Worm (Caenorhabditis elegans): ENCODE data around the gene F27D9.2.

Gene F27D9.2

DNA sequence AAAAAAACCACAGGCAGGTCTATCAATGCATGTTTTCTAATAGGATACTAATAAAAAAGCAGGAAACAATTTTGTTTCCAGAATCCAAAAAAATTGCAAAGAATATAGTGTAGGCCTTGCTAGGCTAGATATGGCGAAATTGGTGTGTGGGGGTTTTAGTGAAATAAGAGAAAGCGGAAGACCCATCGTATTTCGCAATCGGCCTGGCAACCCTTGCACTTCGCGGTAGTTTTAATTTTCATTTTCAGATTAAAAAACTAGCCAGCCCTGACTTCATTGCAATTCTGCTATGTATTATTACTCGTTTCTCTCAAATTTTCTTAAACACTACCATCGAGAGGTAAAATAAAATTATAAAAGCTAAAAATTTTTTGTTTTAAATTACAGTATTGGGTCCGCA is 2.1 kb downstream of the F27D9.2 start:
- TF ChIP-seq ceh-9 (tag; optimal IDR thresholded peaks at IDR 0.05) (no peak), rnt-1 (tag; optimal IDR thresholded peaks at IDR 0.05) (no peak), syd-9 (tag; optimal IDR thresholded peaks at IDR 0.05) (no peak), unc-42 (tag; optimal IDR thresholded peaks at IDR 0.05) (no peak), elt-2 (tag; optimal IDR thresholded peaks at IDR 0.05) (no peak), tbx-7 (tag; optimal IDR thresholded peaks at IDR 0.05) (no peak), K02D7.2 (tag; optimal IDR thresholded peaks at IDR 0.05) (no peak), eyg-1 (tag; optimal IDR thresholded peaks at IDR 0.05) (no peak), pax-1 (tag; optimal IDR thresholded peaks at IDR 0.05) (no peak), ceh-30 (tag; optimal IDR thresholded peaks at IDR 0.05) (no peak)

DNA sequence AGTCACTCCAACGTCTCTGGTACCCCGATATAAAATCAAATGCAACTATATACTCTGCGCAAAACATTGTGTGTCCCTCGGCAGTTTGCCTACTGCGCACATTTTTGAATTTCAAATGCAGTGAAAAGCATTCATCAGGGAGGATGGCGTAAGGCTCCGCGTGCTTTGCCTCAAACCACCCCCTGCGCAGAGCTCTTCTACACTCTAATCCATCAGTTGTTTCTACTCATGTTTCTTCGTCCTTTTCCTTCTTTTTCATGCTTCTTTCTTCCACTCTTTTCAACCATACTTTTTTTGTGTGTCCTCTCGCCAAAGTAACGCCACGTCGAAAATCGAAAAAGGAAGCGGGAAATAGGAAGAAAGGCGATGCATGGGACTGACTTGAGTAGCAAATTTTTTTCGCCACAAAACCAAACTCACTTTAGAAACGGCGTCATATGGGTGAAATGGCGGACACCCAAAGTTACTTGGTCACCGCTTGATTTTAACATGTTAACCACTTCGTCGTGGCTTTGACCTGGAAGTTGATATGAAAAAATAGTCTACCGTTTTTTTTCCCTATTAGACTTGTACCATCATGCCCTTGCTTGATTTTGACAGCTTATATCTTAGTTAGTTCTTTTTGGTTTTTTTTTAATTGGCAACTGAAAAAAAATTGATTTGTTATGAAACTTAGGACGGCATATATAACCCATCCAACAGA is 5.8 kb downstream of the F27D9.2 start:
- no peak for TF ChIP-seq ama-1 (optimal IDR thresholded peaks at IDR 0.05)
- peak; percentile 1 for TF ChIP-seq ceh-34 (tag; optimal IDR thresholded peaks at IDR 0.05)
- TF ChIP-seq fkh-6 (tag; optimal IDR thresholded peaks at IDR 0.05), result no peak
- TF ChIP-seq nhr-232 (tag; optimal IDR thresholded peaks at IDR 0.05), result no peak
- TF ChIP-seq nfya-1 (tag; optimal IDR thresholded peaks at IDR 0.05), result peak; percentile 10
- no peak for TF ChIP-seq pha-4 (tag; optimal IDR thresholded peaks at IDR 0.05)
- TF ChIP-seq T23F11.4 (GFP tag; optimal IDR thresholded peaks at IDR 0.05), result no peak
- TF ChIP-seq ceh-30 (tag; optimal IDR thresholded peaks at IDR 0.05), result no peak
- no peak for TF ChIP-seq syd-9 (tag; optimal IDR thresholded peaks at IDR 0.05)
- no peak for TF ChIP-seq ceh-14 (tag; optimal IDR thresholded peaks at IDR 0.05)
- TF ChIP-seq ref-2 (tag; optimal IDR thresholded peaks at IDR 0.05), result no peak
- TF ChIP-seq unc-42 (tag; optimal IDR thresholded peaks at IDR 0.05), result peak; percentile 17
- TF ChIP-seq ceh-6 (GFP tag; optimal IDR thresholded peaks at IDR 0.05), result no peak
- TF ChIP-seq hlh-13 (GFP tag; optimal IDR thresholded peaks at IDR 0.05), result no peak
- no peak for TF ChIP-seq K02D7.2 (tag; optimal IDR thresholded peaks at IDR 0.05)
- TF ChIP-seq odd-2 (tag; optimal IDR thresholded peaks at IDR 0.05), result no peak
- TF ChIP-seq unc-3 (GFP tag; conservative IDR thresholded peaks at IDR 0.05), result no peak
- peak; percentile 10 for TF ChIP-seq unc-3 (tag; optimal IDR thresholded peaks at IDR 0.05)
- no peak for TF ChIP-seq F13H6.1 (tag; optimal IDR thresholded peaks at IDR 0.05)

DNA sequence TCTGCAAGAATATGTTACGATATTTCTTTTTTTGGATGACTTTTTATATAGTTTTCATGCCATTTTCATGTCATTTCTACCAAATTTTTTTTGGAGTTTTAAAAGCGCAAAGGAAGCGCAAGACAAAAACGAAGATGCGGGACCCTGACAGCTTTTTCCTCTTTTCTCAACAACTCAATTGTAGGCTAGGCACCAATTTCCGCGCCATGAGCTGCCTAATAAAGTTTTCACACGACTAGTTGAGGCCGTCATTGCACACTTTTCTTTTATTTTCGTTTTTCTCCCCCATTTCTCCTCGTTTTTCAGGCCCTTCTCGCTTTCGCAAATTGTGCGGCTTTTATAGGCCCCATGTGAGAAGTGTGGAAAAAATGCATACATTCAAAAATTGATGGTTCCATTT is 7.0 kb downstream of the F27D9.2 start:
- TF ChIP-seq ceh-14 (tag; optimal IDR thresholded peaks at IDR 0.05), result no peak
- TF ChIP-seq unc-42 (tag; optimal IDR thresholded peaks at IDR 0.05), result peak; percentile 94

DNA sequence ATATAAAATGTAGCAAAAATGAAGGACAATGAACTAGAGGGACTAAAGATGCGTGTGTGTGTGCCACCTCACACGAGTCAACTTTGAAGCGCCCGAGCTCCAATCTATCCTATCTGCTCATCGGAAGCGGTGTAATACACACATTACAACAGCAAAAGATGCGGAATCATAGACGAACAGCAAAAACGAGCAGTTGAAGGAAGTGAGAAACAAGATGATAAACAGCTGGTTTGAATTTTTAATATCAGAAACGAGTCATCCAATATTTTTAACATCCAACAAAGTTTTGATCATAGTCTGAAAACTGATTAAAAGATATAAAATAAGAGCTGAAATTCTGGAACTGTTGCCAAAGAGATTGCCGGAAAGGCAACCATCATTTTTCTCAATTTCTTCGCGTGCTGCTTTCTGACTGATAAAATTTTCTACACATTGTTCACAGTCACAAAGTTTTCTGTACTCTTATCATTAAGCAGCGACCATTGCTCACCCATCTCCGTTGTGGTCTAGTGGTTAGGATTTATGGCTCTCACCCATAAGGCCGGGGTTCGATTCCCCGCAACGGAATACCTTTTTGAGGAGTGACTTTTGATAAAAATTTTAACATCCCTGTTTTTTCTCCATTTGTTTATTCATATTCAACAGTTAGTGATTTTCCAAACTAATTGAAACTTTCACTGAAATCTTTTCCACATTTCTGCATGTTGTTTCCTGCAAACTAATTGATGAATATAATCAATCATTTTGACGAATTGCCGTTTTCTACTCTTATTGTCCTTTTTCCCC is 7.9 kb downstream of the F27D9.2 start, which contains the start of gene stn-2:
stn-2 (minus strand) TSS at position 75 of the 786 bp plus-strand sequence.
- TF ChIP-seq unc-55 (GFP tag; optimal IDR thresholded peaks at IDR 0.05) (peak; percentile 40), gmeb-2 (tag; optimal IDR thresholded peaks at IDR 0.05) (no peak), hlh-6 (tag; optimal IDR thresholded peaks at IDR 0.05) (no peak), nhr-11 (tag; optimal IDR thresholded peaks at IDR 0.05) (no peak), ceh-19 (GFP tag; optimal IDR thresholded peaks at IDR 0.05) (no peak)

DNA sequence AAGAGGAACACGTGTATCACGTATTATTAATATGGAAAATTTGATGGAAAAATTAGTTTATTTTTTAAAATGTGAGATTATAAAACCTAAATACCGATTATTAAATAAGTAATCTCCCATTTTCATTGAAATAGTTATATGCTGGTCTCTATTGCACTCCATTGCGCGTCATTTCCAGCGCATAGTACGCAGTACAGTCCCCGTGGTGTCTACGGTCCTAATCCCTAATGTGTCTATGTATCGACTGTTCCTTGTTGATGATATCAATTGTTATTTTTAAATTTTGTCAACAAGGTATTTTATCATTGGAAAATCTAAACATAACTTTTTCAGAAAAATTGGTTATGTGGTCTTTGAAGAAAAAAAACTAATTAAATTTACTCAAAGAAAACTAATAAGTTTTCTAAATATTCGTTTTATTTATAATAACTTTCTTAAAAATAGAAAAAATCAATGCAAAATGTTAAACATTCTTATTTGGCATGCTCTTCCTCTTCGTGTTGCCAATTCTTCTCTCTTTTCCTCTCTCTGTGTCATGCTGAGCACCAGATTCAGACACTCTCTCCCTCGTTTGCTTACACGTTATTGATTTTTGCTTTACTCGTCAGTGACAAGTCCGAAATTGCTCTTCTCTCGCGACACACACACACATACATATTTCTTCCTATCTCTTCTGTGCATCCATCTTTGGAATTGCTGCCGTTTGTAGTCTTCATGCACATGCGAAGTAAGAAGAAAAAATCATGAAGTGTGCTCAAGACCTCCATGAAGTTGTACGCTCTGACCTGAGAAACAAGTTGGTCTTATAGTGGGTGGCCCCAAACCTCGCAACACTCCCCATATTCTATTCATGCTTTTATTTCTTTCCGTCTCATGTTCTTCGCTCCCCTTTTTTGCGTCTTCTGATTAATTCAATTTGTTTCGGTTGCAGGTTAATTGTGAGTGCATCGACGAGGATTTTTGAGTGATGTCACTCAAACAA is 9.5 kb downstream of the F27D9.2 start, which contains the start of gene unc-18:
unc-18 (plus strand) TSS at position 932 of the 982 bp plus-strand sequence.
- TF ChIP-seq ceh-19 (GFP tag; optimal IDR thresholded peaks at IDR 0.05) (no peak), ceh-31 (tag; optimal IDR thresholded peaks at IDR 0.05) (peak; percentile 34), ama-1 (optimal IDR thresholded peaks at IDR 0.05) (no peak), pros-1 (tag; optimal IDR thresholded peaks at IDR 0.05) (no peak), hlh-6 (tag; optimal IDR thresholded peaks at IDR 0.05) (no peak), ceh-48 (tag; optimal IDR thresholded peaks at IDR 0.05) (peak; percentile 97), unc-42 (tag; optimal IDR thresholded peaks at IDR 0.05) (peak; percentile 69)
